ENCODE assay signal across 1 fruit fly cellular context in the genomic region with DNA sequence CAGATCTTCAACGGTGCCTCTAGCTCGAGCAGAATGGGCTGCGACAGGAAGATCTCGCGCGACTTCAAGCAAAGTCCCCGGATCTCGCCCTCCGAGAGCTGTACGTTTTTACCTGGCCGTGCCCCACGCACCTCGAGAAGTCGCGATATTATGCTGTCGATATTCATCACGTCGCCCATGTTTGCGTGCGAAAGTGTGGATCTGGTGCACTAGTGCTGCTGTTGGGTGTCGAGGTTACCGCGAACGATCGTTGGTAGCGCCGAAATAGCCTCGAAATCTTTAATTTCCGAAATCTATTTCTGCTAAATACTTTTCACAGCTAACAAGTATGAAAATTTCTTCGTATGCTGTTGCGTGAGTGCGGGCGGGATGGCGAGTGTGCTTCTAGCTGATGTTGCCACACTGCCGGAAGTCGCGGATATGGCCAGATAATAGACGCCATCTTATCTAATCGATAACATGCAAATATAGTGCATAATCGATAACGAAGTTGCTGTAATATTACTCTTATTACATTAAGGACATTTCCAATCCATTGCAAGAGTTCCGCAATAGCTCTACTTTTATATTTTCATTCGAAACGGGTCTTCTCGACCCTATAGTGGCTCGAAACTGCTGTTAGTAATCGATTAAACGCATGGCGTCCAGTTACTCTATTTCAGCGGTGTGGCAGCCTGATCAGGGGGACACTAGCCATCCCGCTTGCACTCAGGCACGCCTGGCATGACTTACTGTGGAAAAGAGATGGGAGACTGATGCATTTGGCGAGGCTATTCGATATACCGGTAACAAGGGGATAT.
A peak's percentile ranks its signal among the peaks of the same experiment; 100 is the strongest.
TF ChIP-seq lines count a peak whose summit lies in the region.

A gene (minus strand): TSS at position 408 of the 800 bp plus-strand sequence.

TF ChIP-seq in whole organism, embryonic, 481 proteins besides CTCF, POLR2A, EP300 and RAD21 (continued from another document and continues in another):
- TF ChIP-seq CG10267 (tag; optimal IDR thresholded peaks at IDR 0.05; lab: Kevin White, UChicago) (peak; percentile 16), Atf6 (GFP tag; IDR thresholded peaks at IDR 0.05; lab: Robert Waterston, UW) (no peak), Max (GFP tag; optimal IDR thresholded peaks at IDR 0.05; lab: Kevin White, UChicago) (peak; percentile 27), br (optimal IDR thresholded peaks at IDR 0.05; lab: Kevin White, UChicago) (no peak), CG4360 (GFP tag; IDR thresholded peaks at IDR 0.05; lab: Robert Waterston, UW) (no peak), sima (GFP tag; optimal IDR thresholded peaks at IDR 0.05; lab: Kevin White, UChicago) (no peak), Antp (GFP tag; optimal IDR thresholded peaks at IDR 0.05; lab: Kevin White, UChicago) (no peak), zfh1 (GFP tag; IDR thresholded peaks at IDR 0.05; lab: Robert Waterston, UW) (no peak), hkb (optimal IDR thresholded peaks at IDR 0.05; lab: Kevin White, UChicago) (peak; percentile 92), hkb (GFP tag; IDR thresholded peaks at IDR 0.05; lab: Robert Waterston, UW) (no peak), mam (GFP tag; optimal IDR thresholded peaks at IDR 0.05; lab: Kevin White, UChicago) (no peak), en (GFP tag; optimal IDR thresholded peaks at IDR 0.05; lab: Kevin White, UChicago) (no peak), dpn (GFP tag; optimal IDR thresholded peaks at IDR 0.05; lab: Kevin White, UChicago) (peak in 1 of 2 experiments; percentile 11), luna (GFP tag; optimal IDR thresholded peaks at IDR 0.05; lab: Kevin White, UChicago) (no peak), hb (GFP tag; IDR thresholded peaks at IDR 0.05; lab: Robert Waterston, UW; ENCODE audit: partially characterized antibody) (no peak), HmgD (GFP tag; optimal IDR thresholded peaks at IDR 0.05; lab: Kevin White, UChicago) (peak; percentile 40), Eip74EF (GFP tag; optimal IDR thresholded peaks at IDR 0.05; lab: Kevin White, UChicago) (no peak), CG9437 (GFP tag; optimal IDR thresholded peaks at IDR 0.05; lab: Kevin White, UChicago) (peak; percentile 37), D19A (tag; optimal IDR thresholded peaks at IDR 0.05; lab: Kevin White, UChicago) (no peak), CG16863 (GFP tag; optimal IDR thresholded peaks at IDR 0.05; lab: Kevin White, UChicago) (no peak), CG16779 (GFP tag; IDR thresholded peaks at IDR 0.05; lab: Robert Waterston, UW) (no peak), Nf-YC (tag; optimal IDR thresholded peaks at IDR 0.05; lab: Kevin White, UChicago) (peak; percentile 46), CG3847 (GFP tag; IDR thresholded peaks at IDR 0.05; lab: Robert Waterston, UW) (peak; percentile 64), CG2875 (GFP tag; optimal IDR thresholded peaks at IDR 0.05; lab: Kevin White, UChicago) (no peak), lilli (GFP tag; optimal IDR thresholded peaks at IDR 0.05; lab: Kevin White, UChicago) (no peak), CG3281 (GFP tag; optimal IDR thresholded peaks at IDR 0.05; lab: Kevin White, UChicago) (no peak), ems (GFP tag; optimal IDR thresholded peaks at IDR 0.05; lab: Kevin White, UChicago) (no peak), H2.0 (GFP tag; IDR thresholded peaks at IDR 0.05; lab: Robert Waterston, UW) (no peak), CG34224 (GFP tag; IDR thresholded peaks at IDR 0.05; lab: Robert Waterston, UW; ENCODE audit: partially characterized antibody) (no peak), eyg (GFP tag; optimal IDR thresholded peaks at IDR 0.05; lab: Kevin White, UChicago) (no peak), CG7271 (tag; optimal IDR thresholded peaks at IDR 0.05; lab: Kevin White, UChicago) (no peak), pros (GFP tag; optimal IDR thresholded peaks at IDR 0.05; lab: Kevin White, UChicago) (no peak), Dip3 (GFP tag; optimal IDR thresholded peaks at IDR 0.05; lab: Kevin White, UChicago) (peak; percentile 10), CG11695 (GFP tag; IDR thresholded peaks at IDR 0.05; lab: Robert Waterston, UW) (no peak), CG31365 (tag; optimal IDR thresholded peaks at IDR 0.05; lab: Kevin White, UChicago) (no peak), PHDP (tag; optimal IDR thresholded peaks at IDR 0.05; lab: Kevin White, UChicago) (no peak), dmrt11E (tag; optimal IDR thresholded peaks at IDR 0.05; lab: Kevin White, UChicago) (no peak), stc (GFP tag; IDR thresholded peaks at IDR 0.05; lab: Robert Waterston, UW) (no peak), MESR4 (GFP tag; optimal IDR thresholded peaks at IDR 0.05; lab: Kevin White, UChicago) (peak; percentile 98), CG11456 (GFP tag; IDR thresholded peaks at IDR 0.05; lab: Robert Waterston, UW) (no peak), GATAe (GFP tag; conservative IDR thresholded peaks at IDR 0.05; lab: Robert Waterston, UW) (no peak), CG6683 (GFP tag; optimal IDR thresholded peaks at IDR 0.05; lab: Kevin White, UChicago) (no peak), CG1603 (tag; optimal IDR thresholded peaks at IDR 0.05; lab: Kevin White, UChicago) (peak; percentile 19), MBD-R2 (GFP tag; IDR thresholded peaks at IDR 0.05; lab: Robert Waterston, UW) (no peak), seq (GFP tag; IDR thresholded peaks at IDR 0.05; lab: Robert Waterston, UW) (no peak), NC2β (GFP tag; optimal IDR thresholded peaks at IDR 0.05; lab: Kevin White, UChicago) (no peak), CG15514 (GFP tag; optimal IDR thresholded peaks at IDR 0.05; lab: Kevin White, UChicago) (no peak), zen2 (GFP tag; IDR thresholded peaks at IDR 0.05; lab: Robert Waterston, UW; ENCODE audit: partially characterized antibody) (no peak), CG3065 (GFP tag; optimal IDR thresholded peaks at IDR 0.05; lab: Kevin White, UChicago) (no peak), CG6654 (GFP tag; optimal IDR thresholded peaks at IDR 0.05; lab: Kevin White, UChicago) (no peak), Rx (GFP tag; IDR thresholded peaks at IDR 0.05; lab: Robert Waterston, UW) (no peak), Gsc (GFP tag; IDR thresholded peaks at IDR 0.05; lab: Robert Waterston, UW) (no peak), CG42726 (GFP tag; IDR thresholded peaks at IDR 0.05; lab: Robert Waterston, UW; ENCODE audit: partially characterized antibody) (no peak; the same call in 1 of the 2 replicates), CG8924 (tag; optimal IDR thresholded peaks at IDR 0.05; lab: Kevin White, UChicago) (peak; percentile 43), CG12391 (tag; optimal IDR thresholded peaks at IDR 0.05; lab: Kevin White, UChicago) (peak; percentile 20), CG31224 (GFP tag; IDR thresholded peaks at IDR 0.05; lab: Robert Waterston, UW) (no peak), caup (GFP tag; optimal IDR thresholded peaks at IDR 0.05; lab: Kevin White, UChicago; ENCODE audit: severe bottlenecking) (peak; percentile 28), Sox100B (GFP tag; optimal IDR thresholded peaks at IDR 0.05; lab: Kevin White, UChicago) (no peak), HLHmδ (GFP tag; optimal IDR thresholded peaks at IDR 0.05; lab: Kevin White, UChicago) (peak; percentile 61), CG4730 (GFP tag; IDR thresholded peaks at IDR 0.05; lab: Robert Waterston, UW) (no peak), CG5953 (GFP tag; IDR thresholded peaks at IDR 0.05; lab: Robert Waterston, UW) (no peak), ase (GFP tag; IDR thresholded peaks at IDR 0.05; lab: Robert Waterston, UW) (no peak), unpg (GFP tag; optimal IDR thresholded peaks at IDR 0.05; lab: Kevin White, UChicago) (no peak), CG12744 (GFP tag; optimal IDR thresholded peaks at IDR 0.05; lab: Kevin White, UChicago) (no peak), exex (tag; optimal IDR thresholded peaks at IDR 0.05; lab: Kevin White, UChicago) (no peak), pho (GFP tag; optimal IDR thresholded peaks at IDR 0.05; lab: Kevin White, UChicago) (no peak), zfh2 (GFP tag; optimal IDR thresholded peaks at IDR 0.05; lab: Kevin White, UChicago) (no peak), CG1647 (GFP tag; optimal IDR thresholded peaks at IDR 0.05; lab: Kevin White, UChicago) (no peak), Blimp-1 (GFP tag; optimal IDR thresholded peaks at IDR 0.05; lab: Kevin White, UChicago) (no peak), CG8281 (tag; optimal IDR thresholded peaks at IDR 0.05; lab: Kevin White, UChicago) (no peak), CkIIα-i1 (GFP tag; IDR thresholded peaks at IDR 0.05; lab: Robert Waterston, UW) (no peak), Xbp1 (GFP tag; optimal IDR thresholded peaks at IDR 0.05; lab: Kevin White, UChicago) (peak; percentile 4), CG4282 (GFP tag; optimal IDR thresholded peaks at IDR 0.05; lab: Kevin White, UChicago) (no peak), Mes4 (GFP tag; optimal IDR thresholded peaks at IDR 0.05; lab: Kevin White, UChicago) (no peak), nerfin-1 (tag; optimal IDR thresholded peaks at IDR 0.05; lab: Kevin White, UChicago) (no peak), CG18619 (GFP tag; optimal IDR thresholded peaks at IDR 0.05; lab: Kevin White, UChicago) (peak; percentile 37), twi (tag; optimal IDR thresholded peaks at IDR 0.05; lab: Kevin White, UChicago) (peak; percentile 28), CG5245 (GFP tag; optimal IDR thresholded peaks at IDR 0.05; lab: Kevin White, UChicago) (no peak), BEAF-32 (GFP tag; optimal IDR thresholded peaks at IDR 0.05; lab: Kevin White, UChicago) (peak; percentile 70), usp (GFP tag; optimal IDR thresholded peaks at IDR 0.05; lab: Kevin White, UChicago) (no peak), lmd (GFP tag; IDR thresholded peaks at IDR 0.05; lab: Robert Waterston, UW) (no peak), bowl (GFP tag; IDR thresholded peaks at IDR 0.05; lab: Robert Waterston, UW) (no peak), CG9797 (GFP tag; optimal IDR thresholded peaks at IDR 0.05; lab: Kevin White, UChicago) (peak; percentile 49), Lim3 (GFP tag; IDR thresholded peaks at IDR 0.05; lab: Robert Waterston, UW) (no peak), CG6254 (GFP tag; optimal IDR thresholded peaks at IDR 0.05; lab: Kevin White, UChicago) (no peak), Pdp1 (GFP tag; optimal IDR thresholded peaks at IDR 0.05; lab: Kevin White, UChicago) (peak in 1 of 2 experiments; percentile 73), Myb (GFP tag; optimal IDR thresholded peaks at IDR 0.05; lab: Kevin White, UChicago) (peak; percentile 74), CG14441 (GFP tag; IDR thresholded peaks at IDR 0.05; lab: Robert Waterston, UW) (no peak), sens (GFP tag; lab: Kevin White, UChicago) (no peak), CG9215 (GFP tag; IDR thresholded peaks at IDR 0.05; lab: Robert Waterston, UW) (0 out of 2 replicates have a peak, but pooled peaks have one; percentile 13), Trl (optimal IDR thresholded peaks at IDR 0.05; lab: Kevin White, UChicago) (no peak), Trl (GFP tag; optimal IDR thresholded peaks at IDR 0.05; lab: Kevin White, UChicago) (peak; percentile 7), CG9727 (GFP tag; optimal IDR thresholded peaks at IDR 0.05; lab: Kevin White, UChicago) (peak; percentile 39), disco-r (GFP tag; optimal IDR thresholded peaks at IDR 0.05; lab: Kevin White, UChicago) (no peak), CG2712 (tag; optimal IDR thresholded peaks at IDR 0.05; lab: Kevin White, UChicago) (peak; percentile 10), CG6689 (GFP tag; IDR thresholded peaks at IDR 0.05; lab: Robert Waterston, UW) (no peak), H15 (GFP tag; IDR thresholded peaks at IDR 0.05; lab: Robert Waterston, UW) (no peak), CG17328 (GFP tag; IDR thresholded peaks at IDR 0.05; lab: Robert Waterston, UW) (no peak), toy (GFP tag; IDR thresholded peaks at IDR 0.05; lab: Robert Waterston, UW) (no peak), CG18764 (GFP tag; optimal IDR thresholded peaks at IDR 0.05; lab: Kevin White, UChicago) (no peak), CG13287 (GFP tag; IDR thresholded peaks at IDR 0.05; lab: Robert Waterston, UW; ENCODE audit: partially characterized antibody) (no peak), Usf (GFP tag; optimal IDR thresholded peaks at IDR 0.05; lab: Kevin White, UChicago) (peak; percentile 29), Camta (GFP tag; optimal IDR thresholded peaks at IDR 0.05; lab: Kevin White, UChicago) (peak; percentile 13), CG11504 (tag; optimal IDR thresholded peaks at IDR 0.05; lab: Kevin White, UChicago) (no peak), CG33213 (GFP tag; optimal IDR thresholded peaks at IDR 0.05; lab: Kevin White, UChicago) (no peak), cato (GFP tag; optimal IDR thresholded peaks at IDR 0.05; lab: Kevin White, UChicago; ENCODE audit: borderline replicate concordance) (no peak), CG18599 (GFP tag; optimal IDR thresholded peaks at IDR 0.05; lab: Kevin White, UChicago) (no peak), CG13775 (GFP tag; optimal IDR thresholded peaks at IDR 0.05; lab: Kevin White, UChicago) (peak; percentile 34), tup (GFP tag; optimal IDR thresholded peaks at IDR 0.05; lab: Kevin White, UChicago) (no peak), esg (GFP tag; conservative IDR thresholded peaks at IDR 0.05; lab: Robert Waterston, UW) (no peak), ERR (GFP tag; optimal IDR thresholded peaks at IDR 0.05; lab: Kevin White, UChicago) (no peak), trem (tag; optimal IDR thresholded peaks at IDR 0.05; lab: Kevin White, UChicago) (peak; percentile 28), Chrac-16 (GFP tag; optimal IDR thresholded peaks at IDR 0.05; lab: Kevin White, UChicago) (no peak), Doc2 (GFP tag; IDR thresholded peaks at IDR 0.05; lab: Robert Waterston, UW) (no peak), mld (GFP tag; IDR thresholded peaks at IDR 0.05; lab: Robert Waterston, UW; ENCODE audit: partially characterized antibody) (no peak), CG7963 (GFP tag; IDR thresholded peaks at IDR 0.05; lab: Robert Waterston, UW; ENCODE audit: partially characterized antibody) (no peak), CG10654 (GFP tag; optimal IDR thresholded peaks at IDR 0.05; lab: Kevin White, UChicago) (no peak), CG31388 (GFP tag; optimal IDR thresholded peaks at IDR 0.05; lab: Kevin White, UChicago) (no peak), Deaf1 (tag; optimal IDR thresholded peaks at IDR 0.05; lab: Kevin White, UChicago) (no peak), CG34376 (GFP tag; optimal IDR thresholded peaks at IDR 0.05; lab: Kevin White, UChicago) (peak; percentile 9), fd102C (GFP tag; optimal IDR thresholded peaks at IDR 0.05; lab: Kevin White, UChicago) (no peak), pzg (GFP tag; optimal IDR thresholded peaks at IDR 0.05; lab: Kevin White, UChicago) (peak; percentile 77), Hr39 (optimal IDR thresholded peaks at IDR 0.05; lab: Kevin White, UChicago) (no peak), CG9876 (GFP tag; optimal IDR thresholded peaks at IDR 0.05; lab: Kevin White, UChicago) (no peak), prd (optimal IDR thresholded peaks at IDR 0.05; lab: Kevin White, UChicago) (no peak), prd (GFP tag; IDR thresholded peaks at IDR 0.05; lab: Robert Waterston, UW) (peak; percentile 22; the same call in 1 of the 3 replicates), CG12659 (GFP tag; optimal IDR thresholded peaks at IDR 0.05; lab: Kevin White, UChicago) (peak; percentile 87)
